Worm (Caenorhabditis elegans) whole organism, L1 larva: ENCODE results near the gene tbx-11.
A peak's percentile ranks its signal among the peaks of the same experiment; 100 is the strongest.

Experiments used
- C16A3.4 ChIP-seq: fragments of 150-350 bp; optimal IDR thresholded peaks from 2 replicates; lab custom pipeline; 2014; ENCODE audit warnings: missing biosample characterization, missing genetic modification characterization
- C34B4.2 ChIP-seq: sonication (generic microtip); optimal IDR thresholded peaks from 2 replicates; lab custom pipeline; 2017; ENCODE audit warnings: mild to moderate bottlenecking, missing genetic modification characterization, missing compliant biosample characterization
- F16B12.6 ChIP-seq: fragments of 150-350 bp; optimal IDR thresholded peaks from 2 replicates; lab custom pipeline; 2014; ENCODE audit warnings: missing biosample characterization, missing genetic modification characterization
- Y116A8C.19 ChIP-seq: sonication (generic microtip); optimal IDR thresholded peaks from 2 replicates; lab custom pipeline; 2016; ENCODE audit warnings: missing compliant biosample characterization, missing genetic modification characterization, borderline replicate concordance
- ama-1 ChIP-seq: fragments of 150-350 bp; optimal IDR thresholded peaks from 2 replicates; lab custom pipeline; 2014
- blmp-1 ChIP-seq: fragments of 150-350 bp; optimal IDR thresholded peaks from 2 replicates; lab custom pipeline; 2014; ENCODE audit warnings: missing biosample characterization, missing genetic modification characterization
- ceh-63 ChIP-seq: fragments of 200-800 bp; sonication (Bioruptor generic); optimal IDR thresholded peaks from 2 replicates; lab custom pipeline; 2018; ENCODE audit warnings: mild to moderate bottlenecking, missing genetic modification characterization, missing compliant biosample characterization
- ceh-82 ChIP-seq, 3 experiments: fragments of 150-350 bp in 1 of 3; sonication (generic microtip) in 2 of 3; optimal IDR thresholded peaks; 2 replicates each; lab custom pipeline; 2014 to 2017; ENCODE audit warnings: missing biosample characterization in 3 of 3, missing genetic modification characterization in 3 of 3
- efl-1 ChIP-seq, 4 experiments: fragments of 150-350 bp; optimal IDR thresholded peaks in 3 of 4; peaks in 1 of 4; 1 replicate in 1 of 4; 2 replicates in 3 of 4; lab custom pipeline; 2014; ENCODE audit warnings: missing biosample characterization in 2 of 4, missing genetic modification characterization in 2 of 4, missing genetic modification reagents in 2 of 4
- egl-13 ChIP-seq: sonication (generic microtip); optimal IDR thresholded peaks from 2 replicates; lab custom pipeline; 2016; ENCODE audit warnings: missing genotype, missing genetic modification reagents, missing genetic modification characterization, missing compliant biosample characterization
- egl-27 ChIP-seq, 2 experiments: fragments of 150-350 bp in 1 of 2; sonication (generic microtip); optimal IDR thresholded peaks; 3 replicates each; lab custom pipeline; 2017 to 2018; ENCODE audit warnings: missing biosample characterization in 2 of 2, missing genetic modification characterization in 2 of 2, missing genetic modification reagents in 2 of 2
- elt-2 ChIP-seq: sonication (generic microtip); optimal IDR thresholded peaks from 2 replicates; lab custom pipeline; 2016; ENCODE audit warnings: missing genetic modification characterization, mild to moderate bottlenecking, inconsistent platforms, missing compliant biosample characterization, missing genetic modification reagents
- ets-5 ChIP-seq: fragments of 200-800 bp; sonication (Bioruptor generic); IDR thresholded peaks from 2 replicates; pipeline ENCODE4 v1.3.6; 2022; ENCODE audit warnings: missing genetic modification characterization, missing compliant biosample characterization
- fkh-8 ChIP-seq: sonication (generic microtip); optimal IDR thresholded peaks from 2 replicates; lab custom pipeline; 2016; ENCODE audit warnings: mild to moderate bottlenecking, missing genetic modification characterization, missing compliant biosample characterization
- hlh-17 ChIP-seq: fragments of 200-800 bp; sonication (Bioruptor generic); optimal IDR thresholded peaks from 2 replicates; lab custom pipeline; 2018; ENCODE audit warnings: missing genetic modification characterization, mild to moderate bottlenecking, missing compliant biosample characterization, moderate library complexity, borderline replicate concordance
- hpl-2 ChIP-seq: fragments of 150-350 bp; optimal IDR thresholded peaks from 2 replicates; lab custom pipeline; 2014; ENCODE audit warnings: missing biosample characterization, missing genetic modification reagents, missing genetic modification characterization
- lin-14 ChIP-seq: fragments of 200-800 bp; sonication (Bioruptor generic); optimal IDR thresholded peaks from 2 replicates; lab custom pipeline; 2018; ENCODE audit warnings: mild to moderate bottlenecking, missing genetic modification characterization, moderate library complexity, missing compliant biosample characterization
- lin-15B ChIP-seq: fragments of 150-350 bp; sonication (generic microtip); optimal IDR thresholded peaks from 3 replicates; lab custom pipeline; 2014; ENCODE audit warnings: missing biosample characterization, missing genetic modification characterization
- lin-39 ChIP-seq: fragments of 150-350 bp; optimal IDR thresholded peaks from 2 replicates; lab custom pipeline; 2014; ENCODE audit warnings: missing biosample characterization, missing genetic modification reagents, missing genetic modification characterization
- mdl-1 ChIP-seq, 2 experiments: fragments of 150-350 bp; optimal IDR thresholded peaks; 2 replicates each; lab custom pipeline; 2014 to 2017; ENCODE audit warnings: missing biosample characterization in 2 of 2, missing genetic modification characterization in 2 of 2, inconsistent platforms in 1 of 2
- nhr-11 ChIP-seq: fragments of 150-350 bp; optimal IDR thresholded peaks from 2 replicates; lab custom pipeline; 2014; ENCODE audit warnings: missing biosample characterization, missing genetic modification characterization
- nhr-237 ChIP-seq: fragments of 150-350 bp; optimal IDR thresholded peaks from 2 replicates; lab custom pipeline; 2014; ENCODE audit warnings: missing biosample characterization, missing genetic modification characterization
- nhr-71 ChIP-seq: sonication (generic microtip); optimal IDR thresholded peaks from 2 replicates; lab custom pipeline; 2016; ENCODE audit warnings: mild to moderate bottlenecking, missing genetic modification characterization, moderate library complexity, missing compliant biosample characterization
- nhr-85 ChIP-seq: sonication (generic microtip); peaks from one replicate; lab custom pipeline; 2016; ENCODE audit warnings: missing genetic modification characterization, inconsistent platforms, missing compliant biosample characterization
- skn-1 ChIP-seq: fragments of 150-350 bp; optimal IDR thresholded peaks from 2 replicates; lab custom pipeline; 2014; ENCODE audit warnings: missing biosample characterization, missing genetic modification characterization
- sox-4 ChIP-seq: sonication (generic microtip); optimal IDR thresholded peaks from 2 replicates; lab custom pipeline; 2016; ENCODE audit warnings: missing genetic modification characterization, missing compliant biosample characterization
- sptf-1 ChIP-seq: fragments of 150-350 bp; optimal IDR thresholded peaks from 2 replicates; lab custom pipeline; 2014; ENCODE audit warnings: missing biosample characterization, missing genetic modification characterization
- swsn-7 ChIP-seq: sonication (generic microtip); optimal IDR thresholded peaks from 2 replicates; lab custom pipeline; 2016; ENCODE audit warnings: missing genetic modification characterization, missing compliant biosample characterization
- tbx-2 ChIP-seq: sonication (generic microtip); optimal IDR thresholded peaks from 2 replicates; lab custom pipeline; 2016; ENCODE audit warnings: missing genetic modification characterization, missing compliant biosample characterization
- tlp-1 ChIP-seq: fragments of 150-350 bp; optimal IDR thresholded peaks from 2 replicates; lab custom pipeline; 2014; ENCODE audit warnings: missing biosample characterization, missing genetic modification characterization
- unc-130 ChIP-seq: fragments of 150-350 bp; optimal IDR thresholded peaks from 2 replicates; lab custom pipeline; 2017; ENCODE audit warnings: missing biosample characterization, missing genetic modification characterization, inconsistent platforms
- unc-30 ChIP-seq: sonication (generic microtip); optimal IDR thresholded peaks from 2 replicates; lab custom pipeline; 2017; ENCODE audit warnings: missing biosample characterization, missing genetic modification characterization
- vab-15 ChIP-seq: sonication (generic microtip); optimal IDR thresholded peaks from 2 replicates; lab custom pipeline; 2017; ENCODE audit warnings: missing genotype, mild to moderate bottlenecking, missing genetic modification characterization, missing compliant biosample characterization
- ztf-11 ChIP-seq, 2 experiments: sonication (generic microtip); optimal IDR thresholded peaks; 2 replicates each; lab custom pipeline; 2016 to 2017; ENCODE audit warnings: missing genetic modification characterization in 2 of 2, missing biosample characterization in 1 of 2, missing compliant biosample characterization in 1 of 2
- ztf-4 ChIP-seq: fragments of 150-350 bp; optimal IDR thresholded peaks from 2 replicates; lab custom pipeline; 2014; ENCODE audit warnings: missing biosample characterization, missing genetic modification characterization

tbx-11 gene

DNA sequence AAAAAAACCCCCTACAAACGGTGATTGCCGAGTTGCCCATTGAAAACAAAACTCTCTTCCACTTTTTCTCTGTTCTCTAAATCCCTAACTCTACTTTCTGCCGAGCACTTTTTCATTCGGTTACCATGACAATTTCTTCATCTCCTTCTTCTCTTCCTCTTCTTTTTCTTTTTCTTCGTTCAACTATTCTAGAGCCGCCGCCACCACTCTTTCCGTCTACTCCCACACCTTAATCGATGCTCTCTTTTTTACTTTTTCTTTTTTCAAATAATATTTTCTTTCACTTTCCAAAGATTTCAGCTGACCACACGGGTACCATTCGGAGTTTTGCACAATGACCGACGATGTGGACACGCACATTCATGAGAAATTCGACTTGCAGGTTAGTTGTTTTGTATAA, 20.8 kb upstream of the tbx-11 start, which contains the start of gene mapk-15:
TSS of gene mapk-15 (plus strand) at position 301 of the 400 bp plus-strand sequence.
- TF ChIP-seq fkh-8 (tag; lab: Kevin White, UChicago) (peak; percentile 53), C16A3.4 (tag; lab: Kevin White, UChicago) (no peak), ceh-82 (tag; optimal IDR thresholded peaks at IDR 0.05; lab: Kevin White, UChicago) (no peak)

DNA sequence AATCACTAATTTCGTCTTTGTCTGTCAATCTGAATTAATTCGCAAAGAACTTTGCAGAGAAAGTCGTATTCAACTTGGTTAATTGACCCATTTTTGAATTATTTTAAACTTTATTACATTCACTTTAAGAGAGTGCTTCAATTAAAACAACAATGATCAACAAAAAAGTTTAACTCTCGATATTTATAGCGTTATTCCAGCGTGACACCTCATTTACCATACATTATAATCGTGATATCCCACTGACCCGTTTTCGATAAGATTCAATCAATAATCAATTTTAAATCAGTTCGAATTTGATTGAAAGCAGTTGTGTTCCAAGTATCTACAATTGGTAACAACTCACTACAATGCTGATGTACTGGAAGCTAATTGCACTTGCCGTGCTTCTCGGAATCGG, 10.0 kb upstream of the tbx-11 start, which contains the start of gene clc-10:
TSS of gene clc-10 (plus strand) at position 301 of the 400 bp plus-strand sequence.
- TF ChIP-seq lin-15B (tag; lab: Kevin White, UChicago) = no peak
- no peak for TF ChIP-seq elt-2
- TF ChIP-seq hlh-17 (GFP tag; lab: Kevin White, UChicago) = no peak
- no peak for TF ChIP-seq blmp-1
- no peak for TF ChIP-seq Y116A8C.19
- no peak for TF ChIP-seq nhr-85 (tag; lab: Kevin White, UChicago)
- TF ChIP-seq efl-1 (optimal IDR thresholded peaks at IDR 0.05; lab: Kevin White, UChicago) = no peak
- TF ChIP-seq efl-1 (GFP tag; optimal IDR thresholded peaks at IDR 0.05 in 1 of 2; lab: Kevin White, UChicago) = no peak
- TF ChIP-seq C16A3.4 (tag; lab: Kevin White, UChicago) = no peak
- TF ChIP-seq tbx-2 (tag; lab: Kevin White, UChicago) = no peak
- TF ChIP-seq ztf-11 (tag; optimal IDR thresholded peaks at IDR 0.05; lab: Kevin White, UChicago) = no peak
- no peak for TF ChIP-seq ceh-63 (GFP tag; lab: Kevin White, UChicago)

DNA sequence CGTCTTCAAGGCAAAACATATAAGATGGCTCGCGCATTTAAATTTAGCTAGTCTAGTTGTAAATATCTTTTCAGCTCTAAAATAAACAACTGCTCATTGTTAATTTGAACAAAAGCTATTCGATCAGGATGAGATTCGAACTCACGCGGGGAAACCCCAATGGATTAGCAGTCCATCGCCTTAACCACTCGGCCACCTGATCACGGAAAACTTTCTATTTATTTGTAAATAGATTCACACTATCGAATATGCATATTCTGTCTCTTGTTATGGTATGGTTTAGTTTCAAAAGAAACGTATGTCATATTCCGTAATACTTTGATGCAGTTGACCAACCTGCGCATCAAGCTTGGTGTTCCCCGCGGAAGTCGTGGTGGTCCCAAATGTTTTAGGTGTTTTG, 9.4 kb upstream of the tbx-11 start:
- TF ChIP-seq egl-27 (tag; optimal IDR thresholded peaks at IDR 0.05; lab: Kevin White, UChicago) (no peak), ztf-4 (tag; lab: Kevin White, UChicago) (no peak), sox-4 (tag; lab: Kevin White, UChicago) (no peak), hpl-2 (GFP tag; lab: Kevin White, UChicago) (no peak), nhr-11 (tag; lab: Kevin White, UChicago) (no peak), unc-30 (no peak), skn-1 (tag; lab: Kevin White, UChicago) (no peak), lin-14 (GFP tag; lab: Kevin White, UChicago) (no peak), sptf-1 (tag; lab: Kevin White, UChicago) (no peak), F16B12.6 (no peak), swsn-7 (tag; lab: Kevin White, UChicago) (no peak)
- TF ChIP-seq, all 84 proteins: peak for 0

DNA sequence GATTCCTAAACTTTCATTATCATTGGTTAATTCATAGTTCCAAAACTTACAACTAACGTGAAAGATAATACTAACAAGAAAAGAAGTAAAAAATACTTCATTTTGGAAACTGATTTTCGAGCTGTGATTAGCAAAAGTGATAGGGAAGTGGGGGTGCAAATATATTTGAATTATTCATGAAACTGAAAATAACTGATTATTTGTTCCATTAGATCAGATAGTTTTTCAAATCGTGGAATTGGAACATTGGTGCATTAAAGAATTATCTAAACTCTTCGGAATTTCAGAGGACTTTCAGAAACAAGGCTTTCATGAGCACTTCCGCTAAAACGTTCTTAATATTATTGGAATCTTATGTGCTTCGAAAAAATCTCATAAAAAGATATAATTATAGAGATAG, 8.9 kb upstream of the tbx-11 start, which contains the start of gene F40H6.5:
TSS of gene F40H6.5 (minus strand) at position 101 of the 400 bp plus-strand sequence.
- TF ChIP-seq swsn-7 (tag; lab: Kevin White, UChicago) (no peak), tlp-1 (no peak), lin-39 (tag; lab: Kevin White, UChicago) (no peak), vab-15 (tag; lab: Kevin White, UChicago) (no peak), ceh-82 (tag; optimal IDR thresholded peaks at IDR 0.05; lab: Kevin White, UChicago) (no peak), ama-1 (lab: Kevin White, UChicago) (no peak), mdl-1 (tag; optimal IDR thresholded peaks at IDR 0.05; lab: Kevin White, UChicago) (no peak), nhr-71 (no peak), ets-5 (GFP tag; lab: Robert Waterston, UW) (no peak), lin-15B (tag; lab: Kevin White, UChicago) (no peak), egl-13 (no peak), nhr-85 (tag; lab: Kevin White, UChicago) (no peak), ceh-63 (GFP tag; lab: Kevin White, UChicago) (no peak), unc-130 (tag; lab: Kevin White, UChicago) (no peak), C34B4.2 (tag; lab: Kevin White, UChicago) (no peak), hlh-17 (GFP tag; lab: Kevin White, UChicago) (no peak), nhr-237 (tag; lab: Kevin White, UChicago) (no peak)
